Fruit fly (Drosophila melanogaster) whole organism: Measurements from ENCODE around the gene papi.
A peak's percentile ranks its signal among the peaks of the same experiment; 100 is the strongest.

Experiments
- CG8478 ChIP-seq: fragments of >200 bp; optimal IDR thresholded peaks from 2 replicates; lab custom pipeline; 2018; ENCODE audit warnings: inconsistent platforms
- Dll ChIP-seq: fragments of >200 bp; optimal IDR thresholded peaks from 2 replicates; lab custom pipeline; 2017
- EcR ChIP-seq, 2 experiments: fragments of >200 bp; optimal IDR thresholded peaks; 2 replicates each; lab custom pipeline; 2017; ENCODE audit warnings: missing biosample characterization in 2 of 2, missing genetic modification characterization in 2 of 2, missing genetic modification reagents in 2 of 2
- pan ChIP-seq: fragments of >200 bp; optimal IDR thresholded peaks from 2 replicates; lab custom pipeline; 2017
- psq ChIP-seq: fragments of >200 bp; optimal IDR thresholded peaks from 2 replicates; lab custom pipeline; 2017
- usp ChIP-seq: fragments of >200 bp; optimal IDR thresholded peaks from 2 replicates; lab custom pipeline; 2017; ENCODE audit warnings: missing biosample characterization, missing genetic modification characterization, mixed read lengths

Gene papi

DNA sequence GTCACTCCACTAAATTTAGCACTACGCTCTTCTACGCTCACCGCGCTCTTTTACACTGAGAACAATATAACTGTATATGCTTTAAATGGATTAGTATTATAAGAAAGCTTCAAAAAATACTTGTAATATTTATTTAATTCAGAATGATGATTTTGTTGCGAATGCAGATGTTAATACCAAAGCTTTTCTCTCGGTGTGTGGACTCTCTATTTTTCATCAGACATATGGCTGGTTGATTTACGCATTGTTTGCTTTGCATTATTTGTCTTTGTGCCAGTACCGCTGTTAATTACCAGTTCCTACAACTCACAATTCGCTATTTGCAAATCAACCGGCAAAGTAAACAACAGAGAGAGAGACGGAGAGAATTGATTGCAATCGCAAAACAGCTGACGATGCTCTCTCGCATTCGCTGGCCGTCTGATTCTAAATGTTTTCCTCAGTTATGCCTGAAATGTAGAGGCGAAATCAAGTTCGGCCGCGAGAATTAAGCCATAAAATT lies 1.2 kb downstream of the papi start:
- TF ChIP-seq psq (lab: Kevin White, UChicago): no peak
- TF ChIP-seq usp (GFP tag; lab: Kevin White, UChicago): no peak
- no peak for TF ChIP-seq pan (lab: Kevin White, UChicago)
- TF ChIP-seq CG8478 (lab: Kevin White, UChicago): no peak

DNA sequence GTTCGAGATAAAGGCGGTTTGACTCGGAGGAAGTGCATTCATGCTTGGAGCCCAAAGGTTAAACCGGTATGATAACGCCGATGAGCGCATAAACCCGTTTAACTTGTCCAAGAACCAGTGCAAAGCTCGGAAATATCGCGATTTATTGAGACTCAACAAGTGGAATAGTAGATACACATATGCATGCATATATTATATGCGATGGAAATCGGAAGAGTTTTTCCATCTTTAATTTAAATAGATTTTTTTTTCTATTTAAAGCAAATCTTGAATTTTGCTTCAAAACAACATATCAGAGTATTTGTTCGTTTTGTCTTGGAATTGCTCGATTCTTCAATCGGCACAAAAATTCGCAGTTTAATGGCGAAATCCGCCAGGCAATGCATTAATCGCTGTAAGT lies 1.8 kb downstream of the papi start:
- TF ChIP-seq usp (GFP tag; lab: Kevin White, UChicago): no peak

DNA sequence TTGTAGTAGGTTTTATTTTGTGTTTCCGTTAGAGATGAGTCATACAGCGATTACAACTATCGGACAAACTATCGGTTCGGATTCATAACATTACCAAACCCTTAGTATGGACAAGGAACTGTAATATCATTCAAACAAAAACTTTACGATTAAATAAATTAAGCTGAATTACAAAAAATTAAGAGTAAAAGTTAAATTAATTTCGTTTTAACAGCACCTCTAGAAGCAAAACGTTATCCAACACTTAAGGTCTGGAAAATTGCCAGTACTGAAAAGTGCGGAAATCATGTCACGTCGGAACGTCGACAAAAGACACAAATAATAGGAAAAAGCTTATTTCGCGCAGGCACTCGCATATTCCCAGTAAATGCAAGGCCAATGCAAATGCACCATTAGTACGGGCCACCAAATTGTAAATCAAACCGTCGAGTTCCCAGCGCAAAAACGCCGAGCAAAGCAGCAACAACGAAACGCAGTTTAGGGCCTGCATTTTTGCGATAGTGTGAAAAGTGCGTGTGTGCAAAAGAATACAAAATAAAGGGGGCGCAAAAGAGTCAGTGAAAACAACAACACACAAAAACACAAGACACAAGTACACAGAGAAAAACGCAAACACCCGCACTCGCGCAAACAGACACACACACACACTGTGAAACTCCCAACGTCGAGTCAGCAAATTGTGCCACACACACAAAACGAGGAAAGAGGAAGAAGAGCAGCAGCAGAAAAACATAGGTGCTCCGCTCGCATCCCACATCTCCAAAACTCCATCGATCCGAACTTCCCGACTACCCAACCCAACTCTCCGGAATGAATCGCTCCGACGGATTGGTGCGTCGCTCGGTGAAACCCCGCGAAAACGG lies 5.9 kb downstream of the papi start, which contains the start of the genes CG15387 and sau:
Gene CG15387 (minus strand): TSS at position 36 of the 863 bp plus-strand sequence.
Gene sau (plus strand): TSS at position 84 of the 863 bp plus-strand sequence.
- no peak for TF ChIP-seq usp (GFP tag; lab: Kevin White, UChicago)
- no peak for TF ChIP-seq EcR (GFP tag; optimal IDR thresholded peaks at IDR 0.05; lab: Kevin White, UChicago)
- no peak for TF ChIP-seq Dll
- no peak for TF ChIP-seq pan (lab: Kevin White, UChicago)
- no peak for TF ChIP-seq CG8478 (lab: Kevin White, UChicago)
- TF ChIP-seq psq (lab: Kevin White, UChicago): no peak

DNA sequence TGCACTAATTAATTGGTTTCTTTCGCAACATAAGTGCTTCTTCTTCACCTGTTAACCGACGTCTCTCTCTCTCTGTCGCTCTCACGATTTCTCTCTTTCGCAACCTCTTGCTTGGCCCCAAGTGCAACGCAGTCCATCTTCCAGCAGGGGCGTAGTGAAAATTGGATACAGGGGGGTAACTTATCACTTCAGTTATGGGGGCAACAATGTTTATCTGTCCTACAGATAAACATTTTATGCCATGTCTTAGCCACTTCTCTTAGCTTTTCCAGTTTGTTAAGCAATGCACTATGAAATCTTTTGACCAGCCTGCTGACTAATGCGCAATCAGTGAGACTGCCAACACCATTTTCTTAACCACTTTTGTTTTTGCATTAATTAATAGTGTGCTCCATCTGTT lies 6.8 kb downstream of the papi start:
- no peak for TF ChIP-seq EcR (GFP tag; optimal IDR thresholded peaks at IDR 0.05; lab: Kevin White, UChicago)
- no peak for TF ChIP-seq pan (lab: Kevin White, UChicago)
- no peak for TF ChIP-seq CG8478 (lab: Kevin White, UChicago)
- TF ChIP-seq Dll: no peak
- TF ChIP-seq psq (lab: Kevin White, UChicago): no peak

DNA sequence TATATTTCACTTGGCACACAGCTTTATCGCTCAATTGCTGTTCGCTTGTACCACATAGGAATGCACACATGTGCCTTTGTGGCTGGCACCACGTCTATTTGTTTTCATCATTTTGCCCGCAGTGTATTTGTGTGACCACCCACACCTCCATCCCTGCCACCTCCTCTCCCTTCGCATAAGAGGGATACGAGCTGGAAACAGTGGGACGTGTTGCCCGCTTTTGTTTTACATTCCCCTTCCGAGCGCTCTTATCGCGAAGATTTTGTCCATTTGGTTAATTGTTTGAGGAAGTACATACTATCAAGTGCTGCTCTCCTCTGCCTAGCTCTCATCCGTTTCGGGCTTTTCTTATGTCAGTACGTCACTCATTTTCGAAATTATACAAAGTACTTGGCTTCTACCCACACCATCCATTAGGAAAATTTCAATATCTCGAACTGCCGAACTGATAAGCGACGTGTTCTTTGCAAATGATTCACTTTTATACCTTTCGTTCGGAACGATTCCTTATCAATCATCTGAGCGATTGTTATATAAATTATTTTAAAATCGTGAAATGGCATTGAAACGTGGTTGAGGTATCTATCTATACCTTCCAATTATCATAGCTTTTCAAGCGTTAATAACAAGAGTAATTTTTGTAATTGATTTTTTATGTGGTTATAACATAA lies 7.8 kb downstream of the papi start:
- TF ChIP-seq CG8478 (lab: Kevin White, UChicago): no peak

DNA sequence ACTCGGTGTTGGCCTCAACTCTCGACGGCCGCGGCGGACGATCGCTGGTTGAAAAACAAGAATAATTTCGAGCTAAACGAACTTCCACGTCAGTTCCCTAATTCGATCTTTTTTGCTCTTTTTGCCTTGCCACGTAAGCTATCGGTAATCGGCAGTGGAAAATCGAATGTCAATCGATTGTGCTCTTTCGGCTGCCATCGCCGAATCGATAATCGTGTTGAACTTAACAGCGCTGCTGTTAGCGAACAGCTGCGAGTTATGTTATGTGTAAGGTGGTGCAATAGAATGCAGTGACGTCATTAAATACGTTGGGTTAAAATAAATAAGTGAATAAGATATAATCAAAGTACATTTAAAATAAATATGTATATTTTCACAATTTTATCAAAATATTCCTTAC lies 16.2 kb downstream of the papi start, which contains the start of gene Sec24CD:
Gene Sec24CD (minus strand): TSS at position 123 of the 400 bp plus-strand sequence.
- TF ChIP-seq pan (lab: Kevin White, UChicago) (no peak), psq (lab: Kevin White, UChicago) (no peak), EcR (GFP tag; optimal IDR thresholded peaks at IDR 0.05; lab: Kevin White, UChicago) (no peak), Dll (no peak), usp (GFP tag; lab: Kevin White, UChicago) (no peak), CG8478 (lab: Kevin White, UChicago) (no peak)

DNA sequence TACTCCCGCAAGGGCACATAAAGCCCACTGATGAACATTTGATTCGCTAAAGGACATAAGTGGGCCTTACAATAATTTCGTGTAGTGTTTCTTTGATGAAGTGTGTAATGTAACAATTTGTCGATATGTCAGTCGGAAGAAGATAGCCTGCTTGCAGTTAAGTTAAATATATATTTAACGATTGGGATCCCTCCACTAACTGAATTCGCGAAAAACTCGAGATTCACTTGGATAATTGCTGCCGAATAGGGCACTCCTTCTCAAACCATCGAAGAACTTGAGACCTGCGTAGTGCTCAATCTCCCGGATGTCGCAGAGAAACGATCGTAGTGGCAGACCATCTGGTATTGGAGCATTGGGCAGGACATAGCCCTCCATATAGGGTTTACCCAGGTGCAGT lies 17.6 kb downstream of the papi start, which contains the start of gene Tengl3:
Gene Tengl3 (minus strand): TSS at position 101 of the 400 bp plus-strand sequence.
- TF ChIP-seq psq (lab: Kevin White, UChicago): no peak
- no peak for TF ChIP-seq CG8478 (lab: Kevin White, UChicago)
- no peak for TF ChIP-seq pan (lab: Kevin White, UChicago)
- TF ChIP-seq EcR (GFP tag; optimal IDR thresholded peaks at IDR 0.05; lab: Kevin White, UChicago): no peak
- TF ChIP-seq usp (GFP tag; lab: Kevin White, UChicago): no peak
- no peak for TF ChIP-seq Dll

DNA sequence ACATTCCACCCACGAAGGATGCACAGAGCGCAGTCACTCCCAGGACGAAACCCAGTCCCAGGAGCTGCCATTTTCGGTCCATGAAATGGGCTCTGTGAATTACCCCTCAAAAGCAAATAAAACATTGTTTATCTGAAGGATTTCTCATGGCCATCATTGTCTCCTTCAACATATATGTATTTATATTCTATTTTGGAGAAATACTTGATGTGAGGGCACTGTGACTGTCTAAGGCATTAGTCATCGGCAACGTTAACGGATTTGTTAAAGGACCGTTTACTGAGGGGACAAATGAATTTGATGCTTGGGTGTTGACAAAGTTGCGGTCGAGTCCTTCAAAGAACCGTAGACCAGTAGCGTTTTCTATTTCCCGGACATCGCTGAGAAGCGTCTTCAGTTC lies 18.7 kb downstream of the papi start, which contains the start of gene Tengl2:
Gene Tengl2 (minus strand): TSS at position 101 of the 400 bp plus-strand sequence.
- TF ChIP-seq pan (lab: Kevin White, UChicago) (no peak), EcR (GFP tag; optimal IDR thresholded peaks at IDR 0.05; lab: Kevin White, UChicago) (no peak), usp (GFP tag; lab: Kevin White, UChicago) (no peak), CG8478 (lab: Kevin White, UChicago) (no peak)

DNA sequence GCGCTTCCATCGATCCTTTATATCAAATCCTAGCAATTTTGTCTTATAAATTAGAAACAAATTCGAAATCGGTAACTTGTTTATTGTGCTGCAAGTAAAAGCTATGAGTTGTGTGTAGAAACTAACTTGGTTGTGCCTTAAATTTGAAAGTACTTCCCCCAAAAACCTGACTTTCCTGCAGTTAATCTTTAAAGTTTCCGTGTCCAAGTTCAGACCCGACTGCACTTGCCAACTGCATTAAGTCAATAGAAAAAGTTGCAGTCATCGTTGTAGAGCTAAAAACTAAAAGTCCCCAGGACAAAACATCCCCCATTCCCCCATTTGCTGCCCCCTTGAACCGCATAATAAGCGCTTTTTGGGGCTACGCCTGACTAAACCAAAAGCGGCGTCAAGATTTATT lies 19.9 kb downstream of the papi start, which contains the start of gene Tengl1:
Gene Tengl1 (minus strand): TSS at position 101 of the 400 bp plus-strand sequence.
- no peak for TF ChIP-seq usp (GFP tag; lab: Kevin White, UChicago)
- TF ChIP-seq pan (lab: Kevin White, UChicago): no peak
- TF ChIP-seq EcR (GFP tag; optimal IDR thresholded peaks at IDR 0.05; lab: Kevin White, UChicago): no peak
- no peak for TF ChIP-seq CG8478 (lab: Kevin White, UChicago)
- TF ChIP-seq Dll: no peak
- TF ChIP-seq psq (lab: Kevin White, UChicago): no peak

DNA sequence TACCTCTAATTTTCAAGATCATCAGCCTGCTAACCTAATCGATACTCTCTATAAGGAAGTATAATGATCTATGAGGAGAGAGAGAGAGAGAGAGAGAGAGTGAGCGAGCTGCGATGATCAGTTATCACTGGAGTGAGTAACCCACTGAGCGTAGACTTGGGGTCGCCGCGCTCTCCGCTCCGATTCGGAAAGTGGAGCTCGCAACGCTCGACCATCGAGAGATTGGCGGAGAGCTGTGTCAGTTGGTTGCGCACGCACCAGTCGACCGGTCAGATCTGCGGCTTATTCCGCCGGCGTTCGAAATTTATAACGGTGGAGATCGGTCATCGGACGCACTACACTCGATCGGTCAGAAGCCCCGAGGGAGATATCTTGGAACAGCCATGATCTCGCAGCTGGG lies 21.6 kb downstream of the papi start, which contains the start of gene CG4267:
Gene CG4267 (plus strand): TSS at position 240 of the 400 bp plus-strand sequence.
- no peak for TF ChIP-seq CG8478 (lab: Kevin White, UChicago)
- TF ChIP-seq EcR (GFP tag; optimal IDR thresholded peaks at IDR 0.05; lab: Kevin White, UChicago): peak in 1 of 2 experiments; percentile 42
- TF ChIP-seq Dll: peak; percentile 96
- no peak for TF ChIP-seq psq (lab: Kevin White, UChicago)
- no peak for TF ChIP-seq usp (GFP tag; lab: Kevin White, UChicago)
- no peak for TF ChIP-seq pan (lab: Kevin White, UChicago)

DNA sequence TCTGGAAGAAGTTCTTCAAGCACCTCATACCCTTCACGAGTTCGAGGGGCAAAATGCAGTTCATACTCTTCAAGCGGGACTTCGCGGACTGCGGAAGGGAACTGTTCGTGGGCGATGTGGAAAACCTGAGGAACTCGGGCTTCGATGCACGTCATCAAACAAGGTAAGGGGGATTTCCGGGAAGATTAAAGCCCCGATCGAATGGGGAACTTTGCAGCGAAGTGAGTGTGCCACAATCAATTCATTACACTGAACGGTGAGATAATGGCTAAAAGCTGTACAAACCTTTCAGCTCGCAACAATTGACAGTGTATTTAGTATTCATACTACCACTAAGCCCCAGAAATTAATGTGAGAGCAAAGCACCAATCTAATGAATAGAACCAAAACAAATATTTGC lies 22.2 kb downstream of the papi start:
- TF ChIP-seq pan (lab: Kevin White, UChicago) (no peak), usp (GFP tag; lab: Kevin White, UChicago) (no peak), psq (lab: Kevin White, UChicago) (no peak), EcR (GFP tag; optimal IDR thresholded peaks at IDR 0.05; lab: Kevin White, UChicago) (no peak), Dll (no peak), CG8478 (lab: Kevin White, UChicago) (no peak)
